Fruit fly (Drosophila melanogaster) Kc167 (cell line): ENCODE results near the gene CG7352.

Experiments used
- Sin3A ChIP-seq: fragments of >200 bp; optimal IDR thresholded peaks from 2 replicates; lab custom pipeline; 2018; ENCODE audit warnings: missing external identifiers
- h ChIP-seq: fragments of >200 bp; optimal IDR thresholded peaks from 3 replicates; lab custom pipeline; 2018; ENCODE audit warnings: missing external identifiers
- psq ChIP-seq: fragments of >200 bp; optimal IDR thresholded peaks from 2 replicates; lab custom pipeline; 2017; ENCODE audit warnings: missing external identifiers

DNA sequence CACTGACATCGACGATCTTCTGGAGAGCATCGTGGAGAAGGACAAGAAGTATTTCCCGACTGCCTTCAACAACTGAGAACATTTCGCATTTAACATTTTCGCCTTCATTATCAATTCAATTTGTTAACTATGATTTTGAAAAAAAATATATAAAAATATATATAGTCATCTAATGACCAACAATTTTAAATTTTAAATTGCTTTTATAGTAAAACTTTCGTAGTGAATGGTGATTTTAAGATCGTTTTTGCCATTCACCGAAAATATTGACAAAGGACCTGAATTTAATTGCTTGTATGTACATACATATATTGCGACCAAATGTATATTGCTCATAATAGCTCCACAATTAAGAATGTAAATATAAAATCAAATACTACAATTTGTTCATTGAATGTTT is at the start of gene CG7352:
- no peak for TF ChIP-seq psq (lab: Kevin White, UChicago)
- TF ChIP-seq h (lab: Kevin White, UChicago): no peak
- no peak for TF ChIP-seq Sin3A
